Fruit fly (Drosophila melanogaster): ENCODE measurements around the gene yellow-k.

yellow-k gene

DNA sequence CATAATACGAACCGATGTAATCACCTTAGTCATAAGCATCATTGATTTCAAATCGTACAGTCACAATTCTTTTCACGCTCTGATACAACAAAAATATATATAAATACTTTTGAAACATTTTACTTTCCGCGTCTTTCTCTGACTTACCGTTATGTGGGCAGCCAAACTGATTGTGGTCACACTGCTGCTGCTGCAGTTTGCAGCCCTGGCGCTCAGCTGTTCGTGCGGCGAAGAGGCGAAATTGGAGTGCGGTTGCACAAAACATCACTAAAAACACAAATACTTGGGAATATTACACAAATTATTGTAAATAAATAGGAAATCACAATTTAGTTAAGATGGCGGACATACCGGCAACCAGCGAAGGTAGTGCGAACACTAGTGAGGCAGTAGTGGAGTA, 11.0 kb upstream of the yellow-k start, which contains the start of the genes gdl and gdl-ORF39 (continued):
- TF ChIP-seq Myb (GFP tag; optimal IDR thresholded peaks at IDR 0.05) (no peak), unpg (GFP tag; optimal IDR thresholded peaks at IDR 0.05) (no peak), MBD-R2 (GFP tag; IDR thresholded peaks at IDR 0.05) (peak; percentile 78), CG2712 (tag; optimal IDR thresholded peaks at IDR 0.05) (peak; percentile 6), CG11456 (GFP tag; IDR thresholded peaks at IDR 0.05) (no peak), HmgD (GFP tag; optimal IDR thresholded peaks at IDR 0.05) (no peak), CG11723 (GFP tag; optimal IDR thresholded peaks at IDR 0.05) (no peak), cato (GFP tag; optimal IDR thresholded peaks at IDR 0.05; ENCODE audit: borderline replicate concordance) (no peak), CG2199 (GFP tag; IDR thresholded peaks at IDR 0.05) (0 out of 3 replicates have a peak, but pooled peaks have one; percentile 23), sug (tag; optimal IDR thresholded peaks at IDR 0.05) (no peak), CG13775 (GFP tag; optimal IDR thresholded peaks at IDR 0.05) (no peak), phol (tag; optimal IDR thresholded peaks at IDR 0.05) (peak; percentile 11), hth (optimal IDR thresholded peaks at IDR 0.05) (no peak), CG6654 (GFP tag; optimal IDR thresholded peaks at IDR 0.05) (no peak), Aef1 (GFP tag; IDR thresholded peaks at IDR 0.05) (no peak), dan (GFP tag; IDR thresholded peaks at IDR 0.05) (no peak), gt (GFP tag; IDR thresholded peaks at IDR 0.05) (no peak), CG7786 (GFP tag; optimal IDR thresholded peaks at IDR 0.05) (no peak), Ada2b (GFP tag; IDR thresholded peaks at IDR 0.05) (no peak), Spps (tag; optimal IDR thresholded peaks at IDR 0.05) (no peak), ase (GFP tag; IDR thresholded peaks at IDR 0.05) (no peak), Drgx (GFP tag; IDR thresholded peaks at IDR 0.05) (no peak), CG6813 (GFP tag; optimal IDR thresholded peaks at IDR 0.05) (no peak), CG1602 (GFP tag; optimal IDR thresholded peaks at IDR 0.05) (no peak), CG6854 (GFP tag; optimal IDR thresholded peaks at IDR 0.05) (no peak), pzg (GFP tag; optimal IDR thresholded peaks at IDR 0.05) (peak; percentile 86), CG8924 (tag; optimal IDR thresholded peaks at IDR 0.05) (no peak), crol (GFP tag; IDR thresholded peaks at IDR 0.05) (no peak), Hey (tag; optimal IDR thresholded peaks at IDR 0.05) (no peak), CG14710 (tag; optimal IDR thresholded peaks at IDR 0.05) (peak; percentile 100), nmo (GFP tag; optimal IDR thresholded peaks at IDR 0.05) (peak; percentile 13), E2f1 (GFP tag; IDR thresholded peaks at IDR 0.05) (no peak), Hmx (GFP tag; optimal IDR thresholded peaks at IDR 0.05) (no peak), CG13287 (GFP tag; IDR thresholded peaks at IDR 0.05; ENCODE audit: partially characterized antibody) (peak; percentile 62), PHDP (tag; optimal IDR thresholded peaks at IDR 0.05) (no peak), CG17829 (tag; optimal IDR thresholded peaks at IDR 0.05) (peak; percentile 32), slbo (GFP tag; IDR thresholded peaks at IDR 0.05) (no peak), CG17802 (tag; optimal IDR thresholded peaks at IDR 0.05) (no peak), trem (tag; optimal IDR thresholded peaks at IDR 0.05) (peak; percentile 36), CG15601 (tag; optimal IDR thresholded peaks at IDR 0.05) (peak; percentile 6), CG31441 (GFP tag; IDR thresholded peaks at IDR 0.05) (no peak), Xrp1 (GFP tag; IDR thresholded peaks at IDR 0.05) (no peak), CG15514 (GFP tag; optimal IDR thresholded peaks at IDR 0.05) (peak; percentile 65), Gug (GFP tag; IDR thresholded peaks at IDR 0.05) (no peak), CG10431 (GFP tag; optimal IDR thresholded peaks at IDR 0.05) (no peak), CG14965 (GFP tag; optimal IDR thresholded peaks at IDR 0.05; ENCODE audit: borderline replicate concordance) (no peak), Jarid2 (GFP tag; optimal IDR thresholded peaks at IDR 0.05) (no peak), seq (GFP tag; IDR thresholded peaks at IDR 0.05) (no peak), CG1603 (tag; optimal IDR thresholded peaks at IDR 0.05) (peak; percentile 51), YL-1 (GFP tag; optimal IDR thresholded peaks at IDR 0.05) (peak; percentile 11), Mad (GFP tag; optimal IDR thresholded peaks at IDR 0.05) (no peak), ham (GFP tag; IDR thresholded peaks at IDR 0.05) (no peak)

All from whole organism, embryonic.